Worm (Caenorhabditis elegans): ENCODE measurements around the gene R53.4.

R53.4 gene

ce11 chrII:10012490-10012889 lies 44.6 kb upstream of the R53.4 start (continued):
- TF ChIP-seq lin-39 (tag; optimal IDR thresholded peaks at IDR 0.05) (no peak), fkh-4 (tag; optimal IDR thresholded peaks at IDR 0.05; ENCODE audit: borderline replicate concordance) (no peak), C16A3.4 (tag; optimal IDR thresholded peaks at IDR 0.05) (no peak), egl-27 (tag; optimal IDR thresholded peaks at IDR 0.05) (no peak), mab-9 (GFP tag; IDR thresholded peaks at IDR 0.05) (no peak), efl-3 (GFP tag; optimal IDR thresholded peaks at IDR 0.05) (no peak), ztf-4 (tag; optimal IDR thresholded peaks at IDR 0.05) (no peak), hpl-2 (GFP tag; optimal IDR thresholded peaks at IDR 0.05) (no peak), nhr-20 (tag; optimal IDR thresholded peaks at IDR 0.05) (no peak), lir-3 (tag; optimal IDR thresholded peaks at IDR 0.05; ENCODE audit: poor library complexity) (no peak), swsn-7 (tag; optimal IDR thresholded peaks at IDR 0.05) (no peak), snpc-4 (tag; optimal IDR thresholded peaks at IDR 0.05) (no peak), alr-1 (tag; optimal IDR thresholded peaks at IDR 0.05; ENCODE audit: borderline replicate concordance) (no peak), tlp-1 (tag; optimal IDR thresholded peaks at IDR 0.05) (no peak), hlh-4 (tag; optimal IDR thresholded peaks at IDR 0.05) (no peak), lsy-2 (tag; optimal IDR thresholded peaks at IDR 0.05) (peak in 1 of 2 experiments; percentile 36), lin-14 (GFP tag; optimal IDR thresholded peaks at IDR 0.05) (peak; percentile 55), sox-4 (tag; optimal IDR thresholded peaks at IDR 0.05) (no peak), tbx-2 (tag; optimal IDR thresholded peaks at IDR 0.05) (no peak), unc-62 (GFP tag; optimal IDR thresholded peaks at IDR 0.05) (no peak), pag-3 (tag; optimal IDR thresholded peaks at IDR 0.05; ENCODE audit: borderline replicate concordance, insufficient read depth) (no peak), rnt-1 (tag; optimal IDR thresholded peaks at IDR 0.05) (peak; percentile 27), ztf-11 (tag; optimal IDR thresholded peaks at IDR 0.05) (no peak), sup-37 (GFP tag; optimal IDR thresholded peaks at IDR 0.05) (no peak), sptf-1 (tag; optimal IDR thresholded peaks at IDR 0.05) (no peak), blmp-1 (tag; optimal IDR thresholded peaks at IDR 0.05) (peak; percentile 13), fos-1 (tag; optimal IDR thresholded peaks at IDR 0.05) (no peak), nhr-47 (tag; optimal IDR thresholded peaks at IDR 0.05) (no peak), aha-1 (tag; optimal IDR thresholded peaks at IDR 0.05) (no peak)

DNA sequence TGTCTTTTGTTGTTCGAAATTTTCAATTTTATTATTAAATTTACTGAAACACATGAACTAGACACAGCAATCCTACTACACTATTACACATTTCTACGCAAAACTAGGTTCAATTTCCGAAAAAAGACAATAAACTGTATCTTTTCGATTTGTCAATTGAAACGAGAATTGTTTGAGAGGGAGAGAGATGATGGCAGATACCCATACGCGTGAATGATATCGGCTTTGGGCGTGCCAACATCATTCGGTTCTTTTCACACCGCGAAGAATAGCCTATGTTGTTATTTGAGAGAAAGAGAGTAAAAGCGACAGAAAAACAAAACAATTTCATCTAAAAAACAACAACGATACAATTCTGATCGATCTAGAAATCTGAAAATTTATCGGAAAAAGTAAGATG lies 43.9 kb upstream of the R53.4 start:
- TF ChIP-seq aha-1 (tag; optimal IDR thresholded peaks at IDR 0.05) (no peak), elt-3 (tag; optimal IDR thresholded peaks at IDR 0.05) (peak in 1 of 6 experiments; percentile 44), lin-14 (GFP tag; optimal IDR thresholded peaks at IDR 0.05) (peak; percentile 39), F16B12.6 (tag; optimal IDR thresholded peaks at IDR 0.05) (no peak), efl-1 (optimal IDR thresholded peaks at IDR 0.05) (no peak), efl-1 (GFP tag; optimal IDR thresholded peaks at IDR 0.05 in 1 of 2) (peak in 1 of 2 experiments; percentile 81), snu-23 (GFP tag; optimal IDR thresholded peaks at IDR 0.05) (peak; percentile 4), tbx-2 (tag; optimal IDR thresholded peaks at IDR 0.05) (no peak), Y116A8C.19 (tag; optimal IDR thresholded peaks at IDR 0.05; ENCODE audit: borderline replicate concordance) (no peak), fkh-8 (tag; optimal IDR thresholded peaks at IDR 0.05) (no peak), nhr-85 (tag) (peak; percentile 3), unc-98 (GFP tag; IDR thresholded peaks at IDR 0.05) (no peak), nhr-20 (tag; optimal IDR thresholded peaks at IDR 0.05) (peak; percentile 26), blmp-1 (tag; optimal IDR thresholded peaks at IDR 0.05) (peak; percentile 52)

DNA sequence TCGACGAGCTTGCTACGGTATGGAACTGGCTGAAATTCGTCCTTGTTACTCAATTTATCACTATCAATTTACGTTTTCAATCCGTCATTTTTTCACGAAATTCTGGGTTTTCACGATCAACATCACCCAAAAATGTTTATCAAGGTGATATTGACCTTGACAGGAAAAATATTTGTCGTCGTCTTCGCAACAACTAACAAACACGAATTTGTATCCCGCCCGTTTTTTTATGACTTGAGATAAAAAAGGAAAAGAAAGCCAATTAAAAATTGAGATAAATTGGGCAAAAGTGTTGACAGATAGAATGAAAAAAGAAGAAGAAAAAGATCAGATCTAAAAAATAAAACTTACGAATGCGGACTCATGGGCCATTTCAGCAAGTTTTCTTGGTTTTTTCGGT lies 43.1 kb upstream of the R53.4 start:
- TF ChIP-seq unc-30 (tag; optimal IDR thresholded peaks at IDR 0.05) (no peak), mep-1 (tag; optimal IDR thresholded peaks at IDR 0.05) (no peak), tlp-1 (tag; optimal IDR thresholded peaks at IDR 0.05) (no peak), tbx-2 (tag; optimal IDR thresholded peaks at IDR 0.05) (no peak), nhr-11 (tag; optimal IDR thresholded peaks at IDR 0.05) (no peak), zag-1 (tag; optimal IDR thresholded peaks at IDR 0.05) (no peak), jun-1 (tag; optimal IDR thresholded peaks at IDR 0.05) (no peak), nhr-84 (tag; optimal IDR thresholded peaks at IDR 0.05) (no peak), efl-3 (GFP tag; optimal IDR thresholded peaks at IDR 0.05) (no peak), snu-23 (GFP tag; optimal IDR thresholded peaks at IDR 0.05) (peak; percentile 23), isw-1 (GFP tag; IDR thresholded peaks at IDR 0.05) (no peak), nhr-85 (tag) (peak; percentile 76), lin-15B (tag; optimal IDR thresholded peaks at IDR 0.05) (no peak), lin-14 (GFP tag; optimal IDR thresholded peaks at IDR 0.05) (peak; percentile 77), vab-15 (tag; optimal IDR thresholded peaks at IDR 0.05) (no peak), elt-2 (tag; optimal IDR thresholded peaks at IDR 0.05) (no peak), ceh-90 (tag; optimal IDR thresholded peaks at IDR 0.05) (no peak), nhr-71 (tag; optimal IDR thresholded peaks at IDR 0.05) (peak; percentile 40), mab-9 (GFP tag; IDR thresholded peaks at IDR 0.05) (no peak), nhr-12 (tag; optimal IDR thresholded peaks at IDR 0.05) (no peak), aha-1 (tag; optimal IDR thresholded peaks at IDR 0.05) (no peak), alr-1 (tag; optimal IDR thresholded peaks at IDR 0.05; ENCODE audit: borderline replicate concordance) (no peak)

Measured in whole organism, L1 larva.